Worm (Caenorhabditis elegans) whole organism, L3 larva: ENCODE measurements around the gene Y37D8A.3.

Source experiments
- R02D3.7 ChIP-seq: fragments of 150-350 bp; optimal IDR thresholded peaks from 2 replicates; lab custom pipeline; 2014; ENCODE audit warnings: missing biosample characterization, missing genetic modification characterization
- aly-2 ChIP-seq: fragments of 150-350 bp; optimal IDR thresholded peaks from 2 replicates; lab custom pipeline; 2014; ENCODE audit warnings: missing biosample characterization, missing genetic modification characterization
- ama-1 ChIP-seq: fragments of 150-350 bp; optimal IDR thresholded peaks from 2 replicates; lab custom pipeline; 2018
- ceh-16 ChIP-seq: sonication (generic microtip); optimal IDR thresholded peaks from 2 replicates; lab custom pipeline; 2017; ENCODE audit warnings: missing biosample characterization, missing genetic modification characterization
- ceh-28 ChIP-seq: fragments of 150-350 bp; optimal IDR thresholded peaks from 2 replicates; lab custom pipeline; 2014; ENCODE audit warnings: missing biosample characterization, missing genetic modification reagents, missing genetic modification characterization
- ceh-82 ChIP-seq: fragments of 150-350 bp; optimal IDR thresholded peaks from 2 replicates; lab custom pipeline; 2014; ENCODE audit warnings: missing biosample characterization, missing genetic modification characterization
- ceh-9 ChIP-seq: sonication (generic microtip); optimal IDR thresholded peaks from 2 replicates; lab custom pipeline; 2018; ENCODE audit warnings: missing biosample characterization, missing genetic modification characterization
- daf-12 ChIP-seq: fragments of 150-350 bp; optimal IDR thresholded peaks from 2 replicates; lab custom pipeline; 2014; ENCODE audit warnings: missing biosample characterization, missing genetic modification reagents, missing genetic modification characterization
- egl-27 ChIP-seq: sonication (generic microtip); optimal IDR thresholded peaks from 4 replicates; lab custom pipeline; 2017; ENCODE audit warnings: missing biosample characterization, missing genetic modification reagents, missing genetic modification characterization
- egl-5 ChIP-seq: fragments of 150-350 bp; optimal IDR thresholded peaks from 2 replicates; lab custom pipeline; 2017; ENCODE audit warnings: missing biosample characterization, missing genetic modification reagents, missing genetic modification characterization, inconsistent platforms
- elt-1 ChIP-seq: fragments of 150-350 bp; optimal IDR thresholded peaks from 2 replicates; lab custom pipeline; 2014; ENCODE audit warnings: missing biosample characterization, missing genetic modification characterization
- elt-2 ChIP-seq: sonication (generic microtip); optimal IDR thresholded peaks from 2 replicates; lab custom pipeline; 2016; ENCODE audit warnings: missing genetic modification reagents, mild to moderate bottlenecking, missing genetic modification characterization, missing compliant biosample characterization
- elt-3 ChIP-seq, 3 experiments: fragments of 150-350 bp in 1 of 3; sonication (generic microtip) in 2 of 3; optimal IDR thresholded peaks; 2 replicates in 2 of 3; 4 replicates in 1 of 3; lab custom pipeline; 2014 to 2017; ENCODE audit warnings: missing biosample characterization in 3 of 3, missing genetic modification characterization in 3 of 3
- eor-1 ChIP-seq, 2 experiments: fragments of 150-350 bp; optimal IDR thresholded peaks; 2 replicates each; lab custom pipeline; 2014 to 2018; ENCODE audit warnings: missing biosample characterization in 2 of 2, missing genetic modification characterization in 2 of 2
- fkh-10 ChIP-seq: sonication (generic microtip); optimal IDR thresholded peaks from 2 replicates; lab custom pipeline; 2017; ENCODE audit warnings: missing biosample characterization, missing genetic modification reagents, missing genetic modification characterization
- fos-1 ChIP-seq: fragments of 150-350 bp; optimal IDR thresholded peaks from 2 replicates; lab custom pipeline; 2014; ENCODE audit warnings: missing biosample characterization, missing genetic modification characterization
- hmg-11 ChIP-seq: sonication (generic microtip); optimal IDR thresholded peaks from 2 replicates; lab custom pipeline; 2016; ENCODE audit warnings: missing genetic modification characterization, missing compliant biosample characterization
- jun-1 ChIP-seq: fragments of 150-350 bp; optimal IDR thresholded peaks from 2 replicates; lab custom pipeline; 2014; ENCODE audit warnings: missing biosample characterization, missing genetic modification reagents, missing genetic modification characterization
- lin-15B ChIP-seq: fragments of 150-350 bp; optimal IDR thresholded peaks from 2 replicates; lab custom pipeline; 2014; ENCODE audit warnings: missing biosample characterization, missing genetic modification characterization
- lin-39 ChIP-seq: fragments of 150-350 bp; optimal IDR thresholded peaks from 2 replicates; lab custom pipeline; 2018; ENCODE audit warnings: missing biosample characterization, missing genetic modification reagents, missing genetic modification characterization
- mdl-1 ChIP-seq: fragments of 150-350 bp; optimal IDR thresholded peaks from 2 replicates; lab custom pipeline; 2014; ENCODE audit warnings: missing biosample characterization, missing genetic modification characterization
- nfya-1 ChIP-seq: sonication (generic microtip); optimal IDR thresholded peaks from 2 replicates; lab custom pipeline; 2017; ENCODE audit warnings: missing genetic modification characterization, mild to moderate bottlenecking, missing compliant biosample characterization, antibody characterized with exemption, moderate library complexity; ENCODE audit not compliant: insufficient read depth
- nhr-11 ChIP-seq: fragments of 150-350 bp; optimal IDR thresholded peaks from 2 replicates; lab custom pipeline; 2014; ENCODE audit warnings: missing biosample characterization, missing genetic modification characterization
- nhr-12 ChIP-seq: fragments of 150-350 bp; optimal IDR thresholded peaks from 2 replicates; lab custom pipeline; 2014; ENCODE audit warnings: missing biosample characterization, missing genetic modification characterization
- nhr-23 ChIP-seq: fragments of 150-350 bp; optimal IDR thresholded peaks from 2 replicates; lab custom pipeline; 2014; ENCODE audit warnings: missing biosample characterization, missing genetic modification reagents, missing genetic modification characterization
- nhr-237 ChIP-seq: fragments of 150-350 bp; optimal IDR thresholded peaks from 2 replicates; lab custom pipeline; 2014; ENCODE audit warnings: missing biosample characterization, missing genetic modification characterization
- nhr-25 ChIP-seq: sonication (generic microtip); optimal IDR thresholded peaks from 2 replicates; lab custom pipeline; 2017; ENCODE audit warnings: missing biosample characterization, missing genetic modification characterization
- nhr-28 ChIP-seq: fragments of 150-350 bp; optimal IDR thresholded peaks from 2 replicates; lab custom pipeline; 2014; ENCODE audit warnings: missing biosample characterization, missing genetic modification characterization
- nhr-43 ChIP-seq: sonication (generic microtip); optimal IDR thresholded peaks from 2 replicates; lab custom pipeline; 2016; ENCODE audit warnings: mild to moderate bottlenecking, missing genetic modification characterization, missing compliant biosample characterization; ENCODE audit not compliant: poor library complexity, severe bottlenecking
- nhr-67 ChIP-seq: fragments of 150-350 bp; optimal IDR thresholded peaks from 2 replicates; lab custom pipeline; 2014; ENCODE audit warnings: missing biosample characterization, missing genetic modification characterization
- nhr-76 ChIP-seq: fragments of 150-350 bp; sonication (generic microtip); optimal IDR thresholded peaks from 5 replicates; lab custom pipeline; 2014; ENCODE audit warnings: missing biosample characterization, missing genetic modification characterization
- nhr-77 ChIP-seq: fragments of 150-350 bp; optimal IDR thresholded peaks from 2 replicates; lab custom pipeline; 2014; ENCODE audit warnings: missing biosample characterization, missing genetic modification characterization
- pha-4 ChIP-seq: fragments of 150-350 bp; optimal IDR thresholded peaks from 2 replicates; lab custom pipeline; 2014; ENCODE audit warnings: missing biosample characterization, missing genetic modification reagents, missing genetic modification characterization
- pqm-1 ChIP-seq: fragments of 150-350 bp; optimal IDR thresholded peaks from 2 replicates; lab custom pipeline; 2017; ENCODE audit warnings: missing biosample characterization, missing genetic modification characterization, inconsistent platforms
- sea-2 ChIP-seq: fragments of 150-350 bp; sonication (generic microtip); optimal IDR thresholded peaks from 4 replicates; lab custom pipeline; 2014; ENCODE audit warnings: missing biosample characterization, missing genetic modification reagents, missing genetic modification characterization
- skn-1 ChIP-seq: fragments of 150-350 bp; optimal IDR thresholded peaks from 2 replicates; lab custom pipeline; 2014; ENCODE audit warnings: missing biosample characterization, missing genetic modification characterization
- snpc-4 ChIP-seq: fragments of 150-350 bp; optimal IDR thresholded peaks from 2 replicates; lab custom pipeline; 2014; ENCODE audit warnings: missing biosample characterization, missing genetic modification characterization
- tbx-2 ChIP-seq: sonication (generic microtip); optimal IDR thresholded peaks from 2 replicates; lab custom pipeline; 2016; ENCODE audit warnings: mild to moderate bottlenecking, missing genetic modification characterization, missing compliant biosample characterization
- unc-39 ChIP-seq: sonication (generic microtip); optimal IDR thresholded peaks from 4 replicates; lab custom pipeline; 2017; ENCODE audit warnings: missing biosample characterization, missing genetic modification characterization
- unc-62 ChIP-seq: fragments of 150-350 bp; sonication (generic microtip); optimal IDR thresholded peaks from 4 replicates; lab custom pipeline; 2014; ENCODE audit warnings: missing biosample characterization, missing genetic modification reagents, missing genetic modification characterization
- zag-1 ChIP-seq: fragments of 150-350 bp; optimal IDR thresholded peaks from 2 replicates; lab custom pipeline; 2014; ENCODE audit warnings: missing biosample characterization, missing genetic modification characterization
- ztf-11 ChIP-seq: fragments of 150-350 bp; optimal IDR thresholded peaks from 2 replicates; lab custom pipeline; 2014; ENCODE audit warnings: missing biosample characterization, missing genetic modification characterization
- ztf-4 ChIP-seq: fragments of 150-350 bp; optimal IDR thresholded peaks from 2 replicates; lab custom pipeline; 2014; ENCODE audit warnings: missing biosample characterization, missing genetic modification characterization

Y37D8A.3 gene

DNA sequence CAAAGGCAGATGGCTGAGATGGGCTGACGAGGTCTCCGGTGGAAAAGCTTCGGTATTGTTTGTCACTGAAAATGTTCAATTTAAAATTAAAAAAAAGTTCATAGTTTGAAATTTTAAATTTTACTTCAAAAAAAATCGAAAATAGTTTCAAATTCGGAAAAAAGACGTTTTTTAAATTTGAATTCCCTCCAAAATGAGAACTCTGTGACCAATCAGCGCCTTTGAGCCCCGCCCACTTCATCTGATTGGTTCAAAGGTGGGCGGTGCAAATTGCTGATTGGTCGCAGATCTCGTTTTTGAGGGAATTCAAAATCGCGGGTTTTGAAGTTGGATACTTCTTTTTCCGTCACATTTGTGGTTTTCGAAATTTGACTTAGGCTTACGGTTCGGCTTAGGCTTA lies 9.1 kb downstream of the Y37D8A.3 start:
- TF ChIP-seq snpc-4 (tag; lab: Kevin White, UChicago) (no peak), pqm-1 (tag; lab: Kevin White, UChicago) (no peak), zag-1 (no peak), elt-2 (no peak), nfya-1 (tag; lab: Kevin White, UChicago) (peak; percentile 94), nhr-77 (tag; lab: Kevin White, UChicago) (no peak), lin-15B (tag; lab: Kevin White, UChicago) (peak; percentile 5), fos-1 (no peak), fkh-10 (GFP tag; lab: Kevin White, UChicago) (no peak)

- TF ChIP-seq pqm-1 (tag; lab: Kevin White, UChicago) (peak; percentile 40), lin-15B (tag; lab: Kevin White, UChicago) (no peak), nhr-23 (peak; percentile 29), pha-4 (tag; lab: Kevin White, UChicago) (peak; percentile 6), nhr-77 (tag; lab: Kevin White, UChicago) (no peak), hmg-11 (peak; percentile 19), nfya-1 (tag; lab: Kevin White, UChicago) (peak; percentile 31), jun-1 (tag; lab: Kevin White, UChicago) (peak; percentile 8), elt-2 (peak; percentile 74), mdl-1 (peak; percentile 58), nhr-67 (tag; lab: Kevin White, UChicago) (no peak), nhr-43 (peak; percentile 37)
These were observed 9.8 kb downstream of the Y37D8A.3 start, which contains the start of gene Y37D8A.4 for ce11 chrIII:12838913-12839366. Y37D8A.4 (minus strand) TSS chrIII:12838963.

ce11 chrIII:12840204-12840603 lies 11.0 kb downstream of the Y37D8A.3 start:
- TF ChIP-seq lin-39 (tag; lab: Kevin White, UChicago) (no peak), fos-1 (no peak), R02D3.7 (tag; lab: Kevin White, UChicago) (no peak), ceh-16 (no peak), nhr-11 (tag; lab: Kevin White, UChicago) (no peak), unc-39 (no peak), eor-1 (tag; optimal IDR thresholded peaks at IDR 0.05; lab: Kevin White, UChicago) (no peak), jun-1 (tag; lab: Kevin White, UChicago) (no peak), hmg-11 (no peak), pha-4 (tag; lab: Kevin White, UChicago) (no peak), nhr-25 (no peak), unc-62 (GFP tag; lab: Kevin White, UChicago) (no peak), nfya-1 (tag; lab: Kevin White, UChicago) (no peak), nhr-23 (no peak), nhr-76 (no peak), ama-1 (lab: Kevin White, UChicago) (no peak), nhr-43 (no peak)

ce11 chrIII:12841328-12841727 lies 12.2 kb downstream of the Y37D8A.3 start:
- TF ChIP-seq elt-1 (no peak), fkh-10 (GFP tag; lab: Kevin White, UChicago) (peak; percentile 18), skn-1 (tag; lab: Kevin White, UChicago) (peak; percentile 26), aly-2 (no peak), eor-1 (tag; optimal IDR thresholded peaks at IDR 0.05; lab: Kevin White, UChicago) (no peak), snpc-4 (tag; lab: Kevin White, UChicago) (peak; percentile 54), tbx-2 (tag; lab: Kevin White, UChicago) (peak; percentile 74), lin-15B (tag; lab: Kevin White, UChicago) (peak; percentile 69), sea-2 (no peak), ztf-11 (tag; lab: Kevin White, UChicago) (no peak), ceh-9 (no peak), unc-62 (GFP tag; lab: Kevin White, UChicago) (peak; percentile 41), ztf-4 (tag; lab: Kevin White, UChicago) (no peak), elt-3 (tag; optimal IDR thresholded peaks at IDR 0.05; lab: Kevin White, UChicago) (peak in 1 of 3 experiments; percentile 9), pqm-1 (tag; lab: Kevin White, UChicago) (peak; percentile 93), zag-1 (no peak), nhr-12 (no peak), nhr-77 (tag; lab: Kevin White, UChicago) (peak; percentile 17), nhr-237 (tag; lab: Kevin White, UChicago) (no peak), nhr-23 (peak; percentile 93), jun-1 (tag; lab: Kevin White, UChicago) (peak; percentile 75), nhr-11 (tag; lab: Kevin White, UChicago) (no peak), daf-12 (peak; percentile 99), nhr-43 (peak; percentile 90), pha-4 (tag; lab: Kevin White, UChicago) (peak; percentile 57), mdl-1 (peak; percentile 74), lin-39 (tag; lab: Kevin White, UChicago) (no peak), elt-2 (peak; percentile 51), egl-5 (tag; lab: Kevin White, UChicago) (no peak), ceh-28 (peak; percentile 75), egl-27 (tag; lab: Kevin White, UChicago) (peak; percentile 14), hmg-11 (peak; percentile 79), ceh-16 (no peak), nhr-76 (peak; percentile 13), ama-1 (lab: Kevin White, UChicago) (no peak), fos-1 (peak; percentile 31), nhr-25 (peak; percentile 60), nhr-28 (tag; lab: Kevin White, UChicago) (no peak), ceh-82 (peak; percentile 10)
